Fruit fly (Drosophila melanogaster): ENCODE data around the gene CG42266.

CG42266 gene

DNA sequence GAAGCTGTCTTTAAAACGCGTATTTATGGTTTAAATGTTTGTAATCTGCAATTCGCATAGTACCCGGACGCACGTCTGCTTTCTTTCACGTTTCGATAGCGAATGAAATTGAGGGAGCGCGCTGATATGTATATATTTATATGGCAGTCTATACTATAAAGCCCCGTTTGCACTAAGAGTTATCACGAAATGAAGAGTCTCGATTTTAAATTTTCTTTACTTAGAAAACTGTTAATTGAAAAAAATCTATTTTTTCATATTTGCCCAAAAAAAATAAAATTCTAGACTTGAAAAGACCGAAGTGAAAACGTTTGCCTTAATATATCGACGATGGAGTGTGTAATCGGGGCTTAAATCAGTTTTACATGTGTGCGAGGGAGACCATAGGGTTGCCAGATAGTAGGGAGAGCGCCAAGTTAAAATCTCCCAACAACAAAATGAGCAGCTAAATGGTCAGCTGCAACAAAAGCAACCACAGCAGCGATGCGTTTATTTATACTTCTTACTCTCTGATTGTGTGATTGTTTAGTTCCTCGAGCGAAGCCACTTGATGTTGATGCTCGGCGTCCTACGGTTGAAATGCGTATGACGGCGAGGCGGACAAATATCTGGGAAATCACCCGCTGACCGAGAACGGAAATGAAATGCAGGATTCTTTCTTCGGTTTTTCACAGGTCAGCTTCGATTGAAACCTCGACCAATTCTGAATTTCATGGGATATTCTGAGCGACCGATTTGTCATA lies 14.5 kb downstream of the CG42266 start, which contains the start of gene cact (continued):
- TF ChIP-seq fu2 (GFP tag; optimal IDR thresholded peaks at IDR 0.05) (peak; percentile 94), B-H1 (GFP tag; IDR thresholded peaks at IDR 0.05) (peak; percentile 80), ham (GFP tag; IDR thresholded peaks at IDR 0.05) (peak; percentile 65; the same call in 1 of the 2 replicates), CG1024 (GFP tag; IDR thresholded peaks at IDR 0.05) (peak; percentile 85), CG12769 (tag; optimal IDR thresholded peaks at IDR 0.05) (peak; percentile 40), CG7963 (GFP tag; IDR thresholded peaks at IDR 0.05; ENCODE audit: partially characterized antibody) (no peak), Oli (tag; optimal IDR thresholded peaks at IDR 0.05) (peak; percentile 92), Trl (optimal IDR thresholded peaks at IDR 0.05) (peak; percentile 79 to 84), Trl (GFP tag; optimal IDR thresholded peaks at IDR 0.05) (peak; percentile 97), CG4820 (GFP tag; optimal IDR thresholded peaks at IDR 0.05) (peak; percentile 89), stc (GFP tag; IDR thresholded peaks at IDR 0.05) (peak; percentile 88), ato (GFP tag; IDR thresholded peaks at IDR 0.05; ENCODE audit: partially characterized antibody) (no peak), prd (optimal IDR thresholded peaks at IDR 0.05) (no peak), prd (GFP tag; IDR thresholded peaks at IDR 0.05) (peak; percentile 94), CG16815 (GFP tag; optimal IDR thresholded peaks at IDR 0.05) (peak; percentile 88), CG4360 (GFP tag; IDR thresholded peaks at IDR 0.05) (peak; percentile 90), CG3838 (GFP tag; optimal IDR thresholded peaks at IDR 0.05) (peak; percentile 83), exex (tag; optimal IDR thresholded peaks at IDR 0.05) (peak; percentile 81), chif (GFP tag; optimal IDR thresholded peaks at IDR 0.05) (peak; percentile 86 to 95), mam (GFP tag; optimal IDR thresholded peaks at IDR 0.05) (peak; percentile 95), E2f1 (GFP tag; IDR thresholded peaks at IDR 0.05) (peak; percentile 89), CG8290 (GFP tag; optimal IDR thresholded peaks at IDR 0.05) (peak; percentile 79), CG8290 (tag; optimal IDR thresholded peaks at IDR 0.05) (peak; percentile 27 to 54), CG10654 (GFP tag; optimal IDR thresholded peaks at IDR 0.05) (peak; percentile 86), CG10565 (GFP tag; optimal IDR thresholded peaks at IDR 0.05) (peak; percentile 50), Aef1 (GFP tag; IDR thresholded peaks at IDR 0.05) (peak; percentile 95), Hsf (GFP tag; optimal IDR thresholded peaks at IDR 0.05) (peak; percentile 95), org-1 (GFP tag; optimal IDR thresholded peaks at IDR 0.05) (peak; percentile 74), seq (GFP tag; IDR thresholded peaks at IDR 0.05) (peak; percentile 88), Poxn (GFP tag; IDR thresholded peaks at IDR 0.05) (peak; percentile 56; the same call in 1 of the 2 replicates), TFAM (GFP tag; optimal IDR thresholded peaks at IDR 0.05) (peak; percentile 53), cato (GFP tag; optimal IDR thresholded peaks at IDR 0.05; ENCODE audit: borderline replicate concordance) (peak; percentile 86), CG13123 (GFP tag; optimal IDR thresholded peaks at IDR 0.05) (peak; percentile 87), inv (GFP tag; IDR thresholded peaks at IDR 0.05; ENCODE audit: partially characterized antibody) (no peak), bab2 (GFP tag; optimal IDR thresholded peaks at IDR 0.05) (peak; percentile 94), lola (GFP tag; optimal IDR thresholded peaks at IDR 0.05) (peak in 1 of 3 experiments; percentile 90), nerfin-2 (GFP tag; IDR thresholded peaks at IDR 0.05; ENCODE audit: partially characterized antibody) (no peak), CG11247 (GFP tag; IDR thresholded peaks at IDR 0.05) (peak; percentile 85), eyg (GFP tag; optimal IDR thresholded peaks at IDR 0.05) (peak; percentile 89), D (optimal IDR thresholded peaks at IDR 0.05) (no peak), D (GFP tag; optimal IDR thresholded peaks at IDR 0.05) (peak; percentile 81), CG8089 (GFP tag; optimal IDR thresholded peaks at IDR 0.05) (peak; percentile 92), CG7987 (GFP tag; optimal IDR thresholded peaks at IDR 0.05) (peak; percentile 62), Hr3 (GFP tag; optimal IDR thresholded peaks at IDR 0.05) (peak; percentile 92), CG15269 (tag; optimal IDR thresholded peaks at IDR 0.05) (peak; percentile 89), D19B (GFP tag; optimal IDR thresholded peaks at IDR 0.05) (peak; percentile 80), ATbp (GFP tag; optimal IDR thresholded peaks at IDR 0.05) (peak; percentile 70), stwl (tag; optimal IDR thresholded peaks at IDR 0.05) (peak; percentile 80), CG9437 (GFP tag; optimal IDR thresholded peaks at IDR 0.05) (peak; percentile 79), CG14710 (tag; optimal IDR thresholded peaks at IDR 0.05) (peak; percentile 96)

Measured in whole organism, embryonic.